Worm (Caenorhabditis elegans): ENCODE results near the gene rpl-28.

- TF ChIP-seq nhr-12 (tag; optimal IDR thresholded peaks at IDR 0.05) (no peak), nhr-237 (tag; optimal IDR thresholded peaks at IDR 0.05) (no peak), unc-86 (tag; optimal IDR thresholded peaks at IDR 0.05) (no peak), grh-1 (GFP tag; IDR thresholded peaks at IDR 0.05) (no peak), nhr-85 (tag) (no peak)
Measured at ce11 chrV:12695968-12696367, 31.9 kb downstream of the rpl-28 start, which contains the start of gene K10C8.4.

Measured in whole organism, L1 larva.